Fruit fly (Drosophila melanogaster) S2 (cell line): Measurements from ENCODE around the gene TrpRS.

Experiments
- CG8478 ChIP-seq: fragments of >200 bp; optimal IDR thresholded peaks from 2 replicates; lab custom pipeline; 2018
- CTCF ChIP-seq, 2 experiments: fragments of >200 bp; optimal IDR thresholded peaks; 2 replicates each; lab custom pipeline; 2018

TrpRS gene

dm6 chr3R:9226146-9226545, 40.6 kb downstream of the TrpRS start:
- TF ChIP-seq CTCF (optimal IDR thresholded peaks at IDR 0.05; lab: Kevin White, UChicago): no peak
- no peak for TF ChIP-seq CG8478 (lab: Kevin White, UChicago)

DNA sequence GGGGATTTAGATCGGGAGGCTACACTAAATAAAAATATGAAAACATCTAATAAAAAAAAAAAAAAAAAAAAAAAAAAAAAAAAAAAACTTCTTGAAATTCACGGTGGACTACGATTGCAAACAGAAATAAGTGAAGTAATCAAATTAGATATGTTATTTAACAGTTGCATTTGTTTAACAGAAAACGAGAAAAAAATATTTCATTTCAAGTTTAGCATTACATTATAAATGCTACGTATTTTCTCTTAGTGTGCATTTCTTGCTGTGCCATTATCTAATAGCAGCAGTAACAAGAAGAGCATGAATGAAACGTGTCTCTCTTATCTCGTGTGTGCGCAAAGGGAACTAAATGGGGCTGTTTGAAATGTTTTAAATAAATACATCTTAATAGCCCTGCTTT, 41.9 kb downstream of the TrpRS start:
- no peak for TF ChIP-seq CTCF (optimal IDR thresholded peaks at IDR 0.05; lab: Kevin White, UChicago)
- no peak for TF ChIP-seq CG8478 (lab: Kevin White, UChicago)

DNA sequence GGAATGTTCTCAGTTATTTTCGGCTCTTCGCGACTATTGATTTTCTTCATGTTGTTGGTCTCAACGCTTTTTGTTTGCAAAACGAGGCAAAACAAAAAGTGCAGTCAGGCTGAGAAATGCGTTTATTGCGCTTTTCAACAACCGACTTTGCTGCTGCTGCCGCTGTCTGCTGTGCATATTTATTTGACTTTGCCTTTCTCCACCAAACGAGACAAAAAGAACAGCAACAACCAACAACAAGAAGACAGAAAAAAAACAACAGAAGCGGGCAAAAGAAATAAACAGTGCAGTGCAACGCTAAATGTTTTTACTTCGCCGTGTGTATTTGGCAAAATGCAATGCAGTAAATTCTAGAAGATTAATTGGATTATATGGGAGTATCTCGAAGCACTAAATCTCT, 44.3 kb downstream of the TrpRS start:
- no peak for TF ChIP-seq CTCF (optimal IDR thresholded peaks at IDR 0.05; lab: Kevin White, UChicago)
- no peak for TF ChIP-seq CG8478 (lab: Kevin White, UChicago)

DNA sequence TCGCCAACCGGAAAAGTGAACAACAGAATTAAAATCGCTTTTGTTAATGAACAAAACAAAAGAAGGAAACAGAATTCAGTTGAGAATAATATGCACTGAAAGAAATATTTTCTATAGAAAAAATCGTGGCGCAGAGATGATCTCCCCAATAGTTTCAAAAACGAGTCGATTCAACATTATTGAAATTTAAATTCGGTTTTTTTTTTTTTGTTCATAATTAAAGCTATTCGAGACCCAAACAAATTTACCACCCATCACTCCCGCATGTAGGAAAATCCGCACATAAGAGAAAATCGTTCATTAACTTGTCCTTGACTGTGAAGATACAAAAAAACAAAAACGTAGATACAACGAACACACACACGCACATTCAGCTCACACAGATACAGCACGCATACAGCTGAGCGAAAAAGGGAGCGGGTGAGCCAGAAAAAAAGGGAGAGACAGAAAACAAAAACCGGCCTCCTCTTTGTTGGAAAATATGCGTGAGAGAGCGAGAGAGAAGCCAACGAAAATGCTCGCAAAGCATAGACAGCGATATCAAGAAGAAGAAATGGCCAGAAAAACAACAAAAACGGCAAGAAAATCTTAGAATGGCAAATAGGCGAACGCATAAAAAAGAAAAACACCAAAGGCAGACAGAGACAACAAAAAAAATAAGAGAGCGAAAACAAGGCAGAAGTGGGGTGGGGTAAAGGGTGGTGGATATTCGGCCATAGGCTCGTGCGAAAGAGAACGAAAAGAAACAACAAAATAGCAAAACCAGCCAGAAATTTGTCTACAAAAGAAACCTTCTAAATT, 46.4 kb downstream of the TrpRS start:
- no peak for TF ChIP-seq CG8478 (lab: Kevin White, UChicago)
- no peak for TF ChIP-seq CTCF (optimal IDR thresholded peaks at IDR 0.05; lab: Kevin White, UChicago)

dm6 chr3R:9217607-9218006, 49.1 kb downstream of the TrpRS start:
- TF ChIP-seq CG8478 (lab: Kevin White, UChicago): no peak
- no peak for TF ChIP-seq CTCF (optimal IDR thresholded peaks at IDR 0.05; lab: Kevin White, UChicago)

DNA sequence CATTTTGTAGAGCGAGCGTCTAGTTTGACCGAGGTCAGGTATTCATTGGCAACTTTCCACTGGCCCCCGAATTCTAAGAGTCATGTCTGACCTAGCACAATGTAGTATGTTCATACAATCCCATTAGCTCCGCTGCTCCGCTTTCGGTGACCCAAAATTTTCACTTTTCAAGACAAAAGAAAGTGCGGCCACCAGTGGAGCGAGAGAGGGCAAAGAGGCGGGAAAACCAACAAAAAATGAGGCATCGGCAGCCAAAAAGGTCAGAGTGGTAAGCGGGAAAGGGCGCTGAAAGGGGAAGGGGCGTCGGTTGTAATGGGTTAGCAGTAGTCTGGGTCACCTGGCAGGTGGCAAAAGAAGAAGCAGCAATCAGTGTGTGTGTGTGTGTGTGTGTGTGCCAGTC, 51.2 kb downstream of the TrpRS start:
- TF ChIP-seq CTCF (optimal IDR thresholded peaks at IDR 0.05; lab: Kevin White, UChicago) (no peak), CG8478 (lab: Kevin White, UChicago) (no peak)
